Fruit fly (Drosophila melanogaster) whole organism, prepupa: ENCODE data around the gene FeCH.

ENCODE experiments used
- Blimp-1 ChIP-seq: fragments of 200-800 bp; sonication (Bioruptor generic); optimal IDR thresholded peaks from 3 replicates; lab custom pipeline; 2017; ENCODE audit warnings: missing biosample characterization, missing genetic modification characterization, mild to moderate bottlenecking, moderate library complexity, missing genetic modification reagents
- CG10631 ChIP-seq: fragments of 200-800 bp; sonication (Bioruptor generic); optimal IDR thresholded peaks from 2 replicates; lab custom pipeline; 2016; ENCODE audit warnings: missing biosample characterization, missing genetic modification characterization
- CG11294 ChIP-seq: fragments of 200-800 bp; sonication (Bioruptor generic); IDR thresholded peaks from 2 replicates; pipeline ENCODE4 v1.3.6; 2022; ENCODE audit warnings: missing biosample characterization, missing genetic modification characterization
- CG11762 ChIP-seq: fragments of 200-800 bp; sonication (Bioruptor generic); optimal IDR thresholded peaks from 3 replicates; lab custom pipeline; 2016; ENCODE audit warnings: missing biosample characterization, missing genetic modification characterization; ENCODE audit not compliant: insufficient read depth
- CG11902 ChIP-seq: fragments of 200-800 bp; sonication (Bioruptor generic); optimal IDR thresholded peaks from 3 replicates; lab custom pipeline; 2016; ENCODE audit warnings: missing biosample characterization, missing genetic modification characterization
- CG1621 ChIP-seq: fragments of 200-800 bp; sonication (Bioruptor generic); optimal IDR thresholded peaks from 3 replicates; lab custom pipeline; 2018; ENCODE audit warnings: missing biosample characterization, mild to moderate bottlenecking, missing genetic modification characterization
- CG3032 ChIP-seq: fragments of 200-800 bp; optimal IDR thresholded peaks from 2 replicates; lab custom pipeline; 2019; ENCODE audit warnings: missing biosample characterization, mild to moderate bottlenecking, missing genetic modification characterization, moderate library complexity
- CG31627 ChIP-seq: fragments of 200-800 bp; sonication (Bioruptor generic); optimal IDR thresholded peaks from 3 replicates; lab custom pipeline; 2016; ENCODE audit warnings: missing biosample characterization, missing genetic modification characterization
- CG32006 ChIP-seq: fragments of 200-800 bp; sonication (Bioruptor generic); optimal IDR thresholded peaks from 3 replicates; lab custom pipeline; 2017; ENCODE audit warnings: missing biosample characterization, mild to moderate bottlenecking, missing genetic modification characterization
- CG34406 ChIP-seq: fragments of 200-800 bp; sonication (Bioruptor generic); optimal IDR thresholded peaks from 3 replicates; lab custom pipeline; 2016; ENCODE audit warnings: missing biosample characterization, missing genetic modification characterization
- CG3919 ChIP-seq: fragments of 200-800 bp; sonication (Bioruptor generic); optimal IDR thresholded peaks from 3 replicates; lab custom pipeline; 2016; ENCODE audit warnings: missing biosample characterization, missing genetic modification characterization
- CG4318 ChIP-seq: fragments of 200-800 bp; sonication (Bioruptor generic); optimal IDR thresholded peaks from 3 replicates; lab custom pipeline; 2017; ENCODE audit warnings: missing biosample characterization, mild to moderate bottlenecking, missing genetic modification characterization
- CG6163 ChIP-seq: fragments of 200-800 bp; sonication (Bioruptor generic); IDR thresholded peaks from 3 replicates; pipeline ENCODE4 v1.3.6; 2022; ENCODE audit warnings: missing biosample characterization, missing genetic modification characterization
- CG6792 ChIP-seq: fragments of 200-800 bp; sonication (Bioruptor generic); optimal IDR thresholded peaks from 3 replicates; lab custom pipeline; 2016; ENCODE audit warnings: missing biosample characterization, missing genetic modification characterization
- CG6808 ChIP-seq: fragments of 200-800 bp; sonication (Bioruptor generic); optimal IDR thresholded peaks from 3 replicates; lab custom pipeline; 2017; ENCODE audit warnings: missing biosample characterization, missing genetic modification characterization, mild to moderate bottlenecking, moderate library complexity, missing genetic modification reagents
- CG6854 ChIP-seq: fragments of 200-800 bp; sonication (Bioruptor generic); optimal IDR thresholded peaks from 2 replicates; lab custom pipeline; 2017; ENCODE audit warnings: missing biosample characterization, mild to moderate bottlenecking, missing genetic modification characterization
- CG7368 ChIP-seq: fragments of 200-800 bp; sonication (Bioruptor generic); optimal IDR thresholded peaks from 3 replicates; lab custom pipeline; 2016; ENCODE audit warnings: missing biosample characterization, missing genetic modification characterization
- CG8632 ChIP-seq: fragments of 200-800 bp; sonication (Bioruptor generic); optimal IDR thresholded peaks from 3 replicates; lab custom pipeline; 2016; ENCODE audit warnings: missing biosample characterization, missing genetic modification characterization
- Eip78C ChIP-seq: fragments of 200-800 bp; sonication (Bioruptor generic); peaks from one replicate; lab custom pipeline; 2016; ENCODE audit warnings: missing biosample characterization, missing genetic modification characterization
- Eip93F ChIP-seq: fragments of 200-800 bp; sonication (Bioruptor generic); optimal IDR thresholded peaks from 2 replicates; lab custom pipeline; 2016; ENCODE audit warnings: missing biosample characterization, mild to moderate bottlenecking, missing genetic modification characterization
- Ets21C ChIP-seq: fragments of 200-800 bp; sonication (Bioruptor generic); optimal IDR thresholded peaks from 3 replicates; lab custom pipeline; 2016; ENCODE audit warnings: missing biosample characterization, missing genetic modification characterization
- Ets96B ChIP-seq: fragments of 200-800 bp; optimal IDR thresholded peaks from 2 replicates; lab custom pipeline; 2019; ENCODE audit warnings: missing biosample characterization, mild to moderate bottlenecking, missing genetic modification characterization, moderate library complexity
- Hr4 ChIP-seq: fragments of 200-800 bp; sonication (Bioruptor generic); optimal IDR thresholded peaks from 3 replicates; lab custom pipeline; 2016; ENCODE audit warnings: missing biosample characterization, missing genetic modification characterization
- Lpt ChIP-seq: fragments of 200-800 bp; sonication (Bioruptor generic); optimal IDR thresholded peaks from 3 replicates; lab custom pipeline; 2016; ENCODE audit warnings: missing biosample characterization, missing genetic modification characterization
- Met ChIP-seq: fragments of 200-800 bp; sonication (Bioruptor generic); optimal IDR thresholded peaks from 3 replicates; lab custom pipeline; 2016; ENCODE audit warnings: missing biosample characterization, missing genetic modification characterization
- OdsH ChIP-seq: fragments of 200-800 bp; sonication (Bioruptor generic); optimal IDR thresholded peaks from 3 replicates; lab custom pipeline; 2016; ENCODE audit warnings: missing biosample characterization, missing genetic modification characterization
- Sox14 ChIP-seq: fragments of 200-800 bp; sonication (Bioruptor generic); optimal IDR thresholded peaks from 3 replicates; lab custom pipeline; 2016; ENCODE audit warnings: missing biosample characterization, missing genetic modification characterization
- cyc ChIP-seq: fragments of 200-800 bp; sonication (Bioruptor generic); optimal IDR thresholded peaks from 3 replicates; lab custom pipeline; 2016; ENCODE audit warnings: missing biosample characterization, missing genetic modification characterization
- dsx ChIP-seq: fragments of 200-800 bp; optimal IDR thresholded peaks from 3 replicates; lab custom pipeline; 2019; ENCODE audit warnings: missing biosample characterization, mild to moderate bottlenecking, missing genetic modification characterization, moderate library complexity; ENCODE audit not compliant: poor library complexity, severe bottlenecking
- fd59A ChIP-seq: fragments of 200-800 bp; sonication (Bioruptor generic); optimal IDR thresholded peaks from 2 replicates; lab custom pipeline; 2017; ENCODE audit warnings: missing biosample characterization, mild to moderate bottlenecking, missing genetic modification characterization, missing genetic modification reagents
- fd85E ChIP-seq: fragments of 200-800 bp; sonication (Bioruptor generic); optimal IDR thresholded peaks from 3 replicates; lab custom pipeline; 2016; ENCODE audit warnings: missing biosample characterization, missing genetic modification characterization
- fkh ChIP-seq: fragments of 200-800 bp; sonication (Bioruptor generic); optimal IDR thresholded peaks from 3 replicates; lab custom pipeline; 2017; ENCODE audit warnings: missing biosample characterization, mild to moderate bottlenecking, missing genetic modification characterization, moderate library complexity
- net ChIP-seq: fragments of 200-800 bp; sonication (Bioruptor generic); optimal IDR thresholded peaks from 3 replicates; lab custom pipeline; 2016; ENCODE audit warnings: missing biosample characterization, missing genetic modification characterization
- pdm3 ChIP-seq: fragments of 200-800 bp; sonication (Bioruptor generic); optimal IDR thresholded peaks from 3 replicates; lab custom pipeline; 2016; ENCODE audit warnings: missing biosample characterization, missing genetic modification characterization
- spab ChIP-seq: fragments of 200-800 bp; sonication (Bioruptor generic); optimal IDR thresholded peaks from 2 replicates; lab custom pipeline; 2017; ENCODE audit warnings: missing biosample characterization, mild to moderate bottlenecking, missing genetic modification characterization, missing genetic modification reagents
- ss ChIP-seq, 2 experiments: fragments of 200-800 bp; sonication (Bioruptor generic); optimal IDR thresholded peaks; 2 replicates in 1 of 2; 3 replicates in 1 of 2; lab custom pipeline; 2017 to 2018; ENCODE audit warnings: mild to moderate bottlenecking in 2 of 2, missing biosample characterization in 2 of 2, missing genetic modification characterization in 2 of 2, moderate library complexity in 1 of 2
- svp ChIP-seq: fragments of 200-800 bp; sonication (Bioruptor generic); peaks from one replicate; lab custom pipeline; 2016; ENCODE audit warnings: missing biosample characterization, missing genetic modification characterization
- topi ChIP-seq: fragments of 200-800 bp; sonication (Bioruptor generic); optimal IDR thresholded peaks from 3 replicates; lab custom pipeline; 2016; ENCODE audit warnings: missing biosample characterization, missing genetic modification characterization
- vri ChIP-seq: fragments of 200-800 bp; sonication (Bioruptor generic); optimal IDR thresholded peaks from 3 replicates; lab custom pipeline; 2016; ENCODE audit warnings: missing biosample characterization, mild to moderate bottlenecking, missing genetic modification characterization

FeCH gene

DNA sequence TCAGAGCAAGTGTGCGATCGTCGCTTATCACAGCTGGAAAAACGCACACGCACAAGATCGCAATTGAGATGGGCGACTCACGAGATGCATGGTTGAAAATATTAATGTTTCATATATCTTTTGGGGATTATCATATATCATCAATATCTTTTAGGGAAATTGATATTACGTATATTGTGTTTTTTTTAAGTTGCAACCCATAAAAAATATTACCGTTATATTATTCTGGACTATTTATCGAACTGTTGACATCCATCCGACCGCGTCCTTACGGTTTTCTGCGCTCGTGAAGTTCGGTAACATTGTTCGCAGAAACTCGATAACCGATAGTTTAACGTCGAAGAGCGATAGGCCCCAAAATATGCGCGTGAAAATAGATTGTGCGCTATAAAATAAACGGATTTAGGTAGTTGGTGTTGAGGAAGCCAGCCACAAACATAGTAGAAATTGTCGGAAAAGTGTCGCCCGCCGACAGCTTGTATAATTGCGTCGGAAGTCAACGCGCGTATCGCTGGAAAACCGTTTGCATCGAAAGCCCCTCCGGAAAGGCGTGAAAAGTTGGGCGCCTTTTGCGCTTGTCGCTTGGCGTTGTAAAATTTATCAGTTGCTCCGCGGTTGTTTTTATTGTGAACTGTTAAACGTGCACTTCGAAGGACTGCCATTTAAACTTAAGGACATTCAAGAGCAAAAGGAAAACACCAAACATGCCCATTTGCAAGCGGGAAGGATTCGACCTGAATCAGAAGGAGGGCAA, 18.3 kb downstream of the FeCH start, which contains the start of the genes Mccc1 and Acf:
Gene Mccc1 (minus strand): TSS at position 244 of the 754 bp plus-strand sequence.
Gene Acf (plus strand): TSS at position 318 of the 754 bp plus-strand sequence.
- TF ChIP-seq fd59A (GFP tag; lab: Kevin White, UChicago) (no peak), net (no peak), cyc (GFP tag; lab: Kevin White, UChicago) (no peak), spab (GFP tag; lab: Kevin White, UChicago) (no peak), CG6163 (GFP tag; lab: Robert Waterston, UW) (no peak), Blimp-1 (GFP tag; lab: Kevin White, UChicago) (no peak), CG32006 (GFP tag; lab: Kevin White, UChicago) (no peak), CG8632 (GFP tag; lab: Kevin White, UChicago) (no peak), CG6792 (GFP tag; lab: Kevin White, UChicago) (no peak), CG1621 (tag; lab: Kevin White, UChicago) (no peak), CG6808 (GFP tag; lab: Kevin White, UChicago) (no peak), CG34406 (GFP tag; lab: Kevin White, UChicago) (no peak), Eip93F (GFP tag; lab: Kevin White, UChicago) (peak; percentile 12), CG10631 (GFP tag; lab: Kevin White, UChicago) (peak; percentile 55), Ets21C (GFP tag; lab: Kevin White, UChicago) (no peak), Eip78C (GFP tag; lab: Kevin White, UChicago) (no peak), CG31627 (GFP tag; lab: Kevin White, UChicago) (peak; percentile 43)

DNA sequence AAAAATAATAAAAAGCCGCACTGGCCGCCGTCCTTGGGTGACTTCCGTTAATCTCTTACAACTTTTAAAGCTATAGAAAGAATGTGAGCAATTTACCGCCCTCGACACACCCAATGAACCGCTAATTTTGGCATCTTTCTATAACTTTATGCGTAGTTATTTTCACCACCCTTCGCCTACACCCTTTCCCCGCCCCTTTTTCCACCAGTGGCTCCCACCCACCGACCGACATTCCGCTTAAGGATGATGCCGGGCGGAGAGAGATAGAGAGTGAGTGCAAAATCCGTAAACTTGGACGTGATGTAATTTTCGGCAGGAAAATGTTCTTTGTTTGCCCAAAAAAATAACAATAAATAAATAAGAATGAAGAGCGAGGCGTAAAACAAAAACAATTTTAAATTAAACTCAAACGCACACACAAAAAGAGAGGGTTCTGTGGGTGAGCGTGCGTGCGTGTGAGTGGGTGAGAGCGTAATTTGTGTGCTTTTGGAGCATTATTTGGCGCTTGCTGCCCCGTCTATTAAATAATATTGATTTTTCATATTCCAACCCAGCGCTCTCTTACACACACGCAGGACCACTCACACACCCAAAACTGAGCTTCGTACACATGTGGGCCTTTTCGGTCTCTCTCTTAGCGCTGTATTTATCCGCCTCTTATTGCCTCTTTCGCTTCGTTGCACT, 34.5 kb downstream of the FeCH start:
- TF ChIP-seq Eip93F (GFP tag; lab: Kevin White, UChicago) = peak; percentile 8
- peak; percentile 40 for TF ChIP-seq CG6854 (GFP tag; lab: Kevin White, UChicago)
- peak; percentile 99 for TF ChIP-seq vri
- no peak for TF ChIP-seq Ets96B (tag; lab: Kevin White, UChicago)
- TF ChIP-seq, all 60 proteins: peak for 3

DNA sequence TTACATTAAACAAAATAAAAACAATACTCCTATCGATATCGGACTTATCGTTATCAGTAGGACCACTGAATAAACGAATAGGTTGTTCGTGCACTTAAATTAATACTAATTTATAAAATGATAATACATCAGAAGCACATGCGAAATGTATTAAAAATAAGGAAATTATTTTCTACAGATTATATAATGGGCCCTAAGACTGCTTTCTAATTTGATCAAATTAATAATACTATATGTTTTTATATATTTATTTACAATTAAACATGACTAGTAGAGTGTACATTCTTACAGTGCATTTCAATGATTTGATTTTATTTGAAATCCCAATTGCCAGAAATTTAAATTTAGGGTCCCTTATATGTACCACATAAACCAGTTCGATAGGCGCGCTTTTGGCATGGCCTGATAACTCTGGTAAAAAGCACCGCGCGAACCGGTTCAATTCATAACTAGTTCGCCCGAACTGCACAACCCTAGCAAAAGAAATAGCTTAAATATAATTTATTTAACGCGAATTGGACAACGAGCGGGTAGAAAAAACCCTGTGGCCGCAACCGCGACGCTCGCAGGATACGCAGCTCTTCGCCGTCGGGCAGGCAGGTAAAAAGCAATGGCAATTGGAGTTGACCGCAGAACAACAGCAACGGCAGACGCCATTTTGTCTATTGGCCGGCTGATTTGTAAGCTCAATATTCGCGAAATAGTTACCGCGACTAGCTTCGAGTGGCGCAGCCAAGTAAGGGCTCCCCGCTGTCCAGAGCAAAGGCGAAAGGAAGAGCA, 35.3 kb downstream of the FeCH start, which contains the start of the genes CG2126 and faf:
Gene CG2126 (minus strand): TSS at position 70 of the 780 bp plus-strand sequence.
Gene faf (plus strand): TSS at position 438 of the 780 bp plus-strand sequence.
- TF ChIP-seq fd85E (GFP tag; lab: Kevin White, UChicago) (no peak), CG3919 (GFP tag; lab: Kevin White, UChicago) (no peak), Hr4 (GFP tag; lab: Kevin White, UChicago) (no peak), CG7368 (GFP tag; lab: Kevin White, UChicago) (no peak), vri (peak; percentile 5), CG31627 (GFP tag; lab: Kevin White, UChicago) (no peak), ss (GFP tag; optimal IDR thresholded peaks at IDR 0.05; lab: Kevin White, UChicago) (no peak), pdm3 (GFP tag; lab: Kevin White, UChicago) (no peak), CG10631 (GFP tag; lab: Kevin White, UChicago) (no peak), CG1621 (tag; lab: Kevin White, UChicago) (no peak), fd59A (GFP tag; lab: Kevin White, UChicago) (no peak), fkh (no peak), CG8632 (GFP tag; lab: Kevin White, UChicago) (peak; percentile 70), spab (GFP tag; lab: Kevin White, UChicago) (no peak), CG11902 (GFP tag; lab: Kevin White, UChicago) (no peak), CG6792 (GFP tag; lab: Kevin White, UChicago) (peak; percentile 53), Lpt (peak; percentile 42), CG6163 (GFP tag; lab: Robert Waterston, UW) (peak; percentile 64; the same call in 2 of the 3 replicates), dsx (GFP tag; lab: Kevin White, UChicago) (no peak), Ets96B (tag; lab: Kevin White, UChicago) (peak; percentile 66), CG11294 (GFP tag; lab: Robert Waterston, UW) (peak; percentile 34; the same call in 1 of the 2 replicates), Sox14 (peak; percentile 44), CG32006 (GFP tag; lab: Kevin White, UChicago) (no peak), Blimp-1 (GFP tag; lab: Kevin White, UChicago) (peak; percentile 42), Eip78C (GFP tag; lab: Kevin White, UChicago) (no peak), CG11762 (GFP tag; lab: Kevin White, UChicago) (peak; percentile 39), topi (GFP tag; lab: Kevin White, UChicago) (no peak), cyc (GFP tag; lab: Kevin White, UChicago) (no peak), CG6808 (GFP tag; lab: Kevin White, UChicago) (no peak), OdsH (GFP tag; lab: Kevin White, UChicago) (no peak), CG6854 (GFP tag; lab: Kevin White, UChicago) (no peak), CG4318 (GFP tag; lab: Kevin White, UChicago) (no peak), CG3032 (tag; lab: Kevin White, UChicago) (peak; percentile 72), svp (GFP tag; lab: Kevin White, UChicago) (no peak), Met (no peak), Eip93F (GFP tag; lab: Kevin White, UChicago) (peak; percentile 39)
